Fruit fly (Drosophila melanogaster) whole organism, embryonic: Measurements from ENCODE around the gene CG9497.

Experiments
- Aef1 ChIP-seq: fragments of 200-800 bp; sonication (Bioruptor generic); IDR thresholded peaks from 3 replicates; pipeline ENCODE4 v1.3.6; 2022; ENCODE audit warnings: missing biosample characterization, missing genetic modification characterization
- Bteb2 ChIP-seq: fragments of 200-800 bp; sonication (Bioruptor generic); optimal IDR thresholded peaks from 2 replicates; lab custom pipeline; 2016; ENCODE audit warnings: missing biosample characterization, missing genetic modification characterization
- CG10267 ChIP-seq: fragments of 200-800 bp; sonication (Bioruptor generic); optimal IDR thresholded peaks from 2 replicates; lab custom pipeline; 2018; ENCODE audit warnings: missing biosample characterization, mild to moderate bottlenecking, missing genetic modification characterization, moderate library complexity
- CG11247 ChIP-seq: fragments of 200-800 bp; sonication (Bioruptor generic); IDR thresholded peaks from 2 replicates; pipeline ENCODE4 v1.3.6; 2022; ENCODE audit warnings: missing biosample characterization, missing genetic modification characterization
- CG12391 ChIP-seq: fragments of 200-800 bp; sonication (Bioruptor generic); optimal IDR thresholded peaks from 3 replicates; lab custom pipeline; 2018; ENCODE audit warnings: missing biosample characterization, mild to moderate bottlenecking, missing genetic modification characterization, moderate library complexity
- CG13775 ChIP-seq: fragments of 200-800 bp; sonication (Bioruptor generic); optimal IDR thresholded peaks from 3 replicates; lab custom pipeline; 2017; ENCODE audit warnings: missing biosample characterization, mild to moderate bottlenecking, missing genetic modification characterization
- CG14441 ChIP-seq: fragments of 200-800 bp; sonication (Bioruptor generic); IDR thresholded peaks from 2 replicates; pipeline ENCODE4 v1.3.6; 2022; ENCODE audit warnings: missing biosample characterization, missing genetic modification characterization
- CG17385 ChIP-seq: fragments of 200-800 bp; sonication (Bioruptor generic); optimal IDR thresholded peaks from 3 replicates; lab custom pipeline; 2018; ENCODE audit warnings: missing biosample characterization, mild to moderate bottlenecking, missing genetic modification characterization
- CG17612 ChIP-seq: fragments of 200-800 bp; sonication (Bioruptor generic); IDR thresholded peaks from 2 replicates; pipeline ENCODE4 v1.3.6; 2022; ENCODE audit warnings: missing biosample characterization, missing genetic modification characterization
- CG1792 ChIP-seq: fragments of 200-800 bp; sonication (Bioruptor generic); optimal IDR thresholded peaks from 2 replicates; lab custom pipeline; 2016; ENCODE audit warnings: missing biosample characterization, missing genetic modification characterization
- CG2116 ChIP-seq: fragments of 200-800 bp; sonication (Bioruptor generic); optimal IDR thresholded peaks from 3 replicates; lab custom pipeline; 2018; ENCODE audit warnings: missing biosample characterization, mild to moderate bottlenecking, missing genetic modification characterization
- CG2129 ChIP-seq: fragments of 200-800 bp; sonication (Bioruptor generic); IDR thresholded peaks from 2 replicates; pipeline ENCODE4 v1.3.6; 2022; ENCODE audit warnings: missing biosample characterization, missing genetic modification characterization; ENCODE audit not compliant: partially characterized antibody
- CG2712 ChIP-seq: fragments of 200-800 bp; optimal IDR thresholded peaks from 3 replicates; lab custom pipeline; 2019; ENCODE audit warnings: missing biosample characterization, mild to moderate bottlenecking, missing genetic modification characterization, moderate library complexity
- CG31441 ChIP-seq: fragments of 200-800 bp; sonication (Bioruptor generic); IDR thresholded peaks from 2 replicates; pipeline ENCODE4 v1.3.6; 2022; ENCODE audit warnings: missing biosample characterization, missing genetic modification characterization
- CG34376 ChIP-seq: fragments of 200-800 bp; sonication (Bioruptor generic); optimal IDR thresholded peaks from 2 replicates; lab custom pipeline; 2018; ENCODE audit warnings: missing biosample characterization, mild to moderate bottlenecking, missing genetic modification characterization
- CG7786 ChIP-seq: fragments of 200-800 bp; sonication (Bioruptor generic); optimal IDR thresholded peaks from 2 replicates; lab custom pipeline; 2016; ENCODE audit warnings: missing biosample characterization, missing genetic modification characterization
- CG7839 ChIP-seq: fragments of 200-800 bp; sonication (Bioruptor generic); optimal IDR thresholded peaks from 3 replicates; lab custom pipeline; 2018; ENCODE audit warnings: missing biosample characterization, mild to moderate bottlenecking, missing genetic modification characterization, moderate library complexity
- CG8281 ChIP-seq: fragments of 200-800 bp; sonication (Bioruptor generic); optimal IDR thresholded peaks from 2 replicates; lab custom pipeline; 2018; ENCODE audit warnings: missing biosample characterization, mild to moderate bottlenecking, missing genetic modification characterization, moderate library complexity
- CG8924 ChIP-seq: fragments of 200-800 bp; optimal IDR thresholded peaks from 3 replicates; lab custom pipeline; 2019; ENCODE audit warnings: missing biosample characterization, mild to moderate bottlenecking, missing genetic modification characterization, moderate library complexity
- CG9609 ChIP-seq: fragments of 200-800 bp; sonication (Bioruptor generic); optimal IDR thresholded peaks from 3 replicates; lab custom pipeline; 2016; ENCODE audit warnings: missing biosample characterization, missing genetic modification characterization
- Drgx ChIP-seq: fragments of 200-800 bp; sonication (Bioruptor generic); IDR thresholded peaks from 2 replicates; pipeline ENCODE4 v1.3.6; 2022; ENCODE audit warnings: missing biosample characterization, missing genetic modification characterization
- GATAe ChIP-seq: fragments of 200-800 bp; sonication (Bioruptor generic); conservative IDR thresholded peaks from 2 replicates; pipeline ENCODE4 v1.3.6; 2022; ENCODE audit warnings: missing biosample characterization, missing genetic modification characterization
- HLH3B ChIP-seq: fragments of 200-800 bp; sonication (Bioruptor generic); IDR thresholded peaks from 2 replicates; pipeline ENCODE4 v1.3.6; 2022; ENCODE audit warnings: missing biosample characterization, missing genetic modification characterization
- Kr ChIP-seq: fragments of 200-800 bp; sonication (Bioruptor generic); optimal IDR thresholded peaks from 2 replicates; lab custom pipeline; 2017; ENCODE audit warnings: missing biosample characterization, mild to moderate bottlenecking, missing genetic modification characterization
- Mrtf ChIP-seq: fragments of 200-800 bp; sonication (Bioruptor generic); IDR thresholded peaks from 3 replicates; pipeline ENCODE4 v1.3.6; 2022; ENCODE audit warnings: missing biosample characterization, missing genetic modification characterization
- Nf-YC ChIP-seq: fragments of 200-800 bp; optimal IDR thresholded peaks from 3 replicates; lab custom pipeline; 2019; ENCODE audit warnings: missing biosample characterization, mild to moderate bottlenecking, missing genetic modification characterization, moderate library complexity
- Ravus ChIP-seq: fragments of 200-800 bp; sonication (Bioruptor generic); IDR thresholded peaks from 2 replicates; pipeline ENCODE4 v1.3.6; 2022; ENCODE audit warnings: missing biosample characterization, missing genetic modification characterization
- Sox100B ChIP-seq: fragments of 200-800 bp; sonication (Bioruptor generic); optimal IDR thresholded peaks from 3 replicates; lab custom pipeline; 2018; ENCODE audit warnings: missing biosample characterization, mild to moderate bottlenecking, missing genetic modification characterization
- ato ChIP-seq: fragments of 200-800 bp; sonication (Bioruptor generic); IDR thresholded peaks from 2 replicates; pipeline ENCODE4 v1.3.6; 2022; ENCODE audit warnings: missing biosample characterization, missing genetic modification characterization; ENCODE audit not compliant: partially characterized antibody
- az2 ChIP-seq: fragments of 200-800 bp; sonication (Bioruptor generic); optimal IDR thresholded peaks from 3 replicates; lab custom pipeline; 2016; ENCODE audit warnings: missing biosample characterization, missing genetic modification characterization
- bbx ChIP-seq: fragments of 200-800 bp; sonication (Bioruptor generic); IDR thresholded peaks from 2 replicates; pipeline ENCODE4 v1.3.6; 2022; ENCODE audit warnings: missing biosample characterization, missing genetic modification characterization; ENCODE audit not compliant: partially characterized antibody
- dimm ChIP-seq: fragments of 200-800 bp; sonication (Bioruptor generic); IDR thresholded peaks from 2 replicates; pipeline ENCODE4 v1.3.6; 2022; ENCODE audit warnings: missing biosample characterization, missing genetic modification characterization
- dm ChIP-seq: fragments of 200-800 bp; sonication (Bioruptor generic); optimal IDR thresholded peaks from 3 replicates; lab custom pipeline; 2016; ENCODE audit warnings: missing biosample characterization, missing genetic modification characterization
- emc ChIP-seq: fragments of 200-800 bp; sonication (Bioruptor generic); optimal IDR thresholded peaks from 2 replicates; lab custom pipeline; 2016; ENCODE audit warnings: missing biosample characterization, missing genetic modification characterization
- en ChIP-seq: fragments of 200-800 bp; sonication (Bioruptor generic); optimal IDR thresholded peaks from 2 replicates; lab custom pipeline; 2016; ENCODE audit warnings: missing biosample characterization, missing genetic modification characterization
- ftz-f1 ChIP-seq: fragments of 200-800 bp; sonication (Bioruptor generic); optimal IDR thresholded peaks from 2 replicates; lab custom pipeline; 2016; ENCODE audit warnings: missing biosample characterization, missing genetic modification characterization
- gce ChIP-seq: fragments of 200-800 bp; sonication (Bioruptor generic); IDR thresholded peaks from 3 replicates; pipeline ENCODE4 v1.3.6; 2022; ENCODE audit warnings: missing biosample characterization, missing genetic modification characterization
- grau ChIP-seq: fragments of 200-800 bp; optimal IDR thresholded peaks from 3 replicates; lab custom pipeline; 2019; ENCODE audit warnings: missing biosample characterization, mild to moderate bottlenecking, missing genetic modification characterization, moderate library complexity
- grn ChIP-seq: fragments of 200-800 bp; sonication (Bioruptor generic); optimal IDR thresholded peaks from 3 replicates; lab custom pipeline; 2017; ENCODE audit warnings: missing biosample characterization, missing genetic modification characterization
- insv ChIP-seq, 2 experiments: fragments of 200-800 bp; sonication (Bioruptor generic); optimal IDR thresholded peaks; 3 replicates each; lab custom pipeline; 2016 to 2018; ENCODE audit warnings: missing biosample characterization in 2 of 2, missing genetic modification characterization in 2 of 2
- lilli ChIP-seq: fragments of 200-800 bp; sonication (Bioruptor generic); optimal IDR thresholded peaks from 3 replicates; lab custom pipeline; 2016; ENCODE audit warnings: missing biosample characterization, missing genetic modification characterization
- mld ChIP-seq: fragments of 200-800 bp; sonication (Bioruptor generic); IDR thresholded peaks from 3 replicates; pipeline ENCODE4 v1.3.6; 2022; ENCODE audit warnings: missing biosample characterization, missing genetic modification characterization; ENCODE audit not compliant: partially characterized antibody
- nmo ChIP-seq: fragments of 200-800 bp; sonication (Bioruptor generic); optimal IDR thresholded peaks from 2 replicates; lab custom pipeline; 2018; ENCODE audit warnings: missing biosample characterization, mild to moderate bottlenecking, missing genetic modification characterization, moderate library complexity
- phol ChIP-seq: fragments of 200-800 bp; sonication (Bioruptor generic); optimal IDR thresholded peaks from 3 replicates; lab custom pipeline; 2018; ENCODE audit warnings: missing biosample characterization, mild to moderate bottlenecking, missing genetic modification characterization, moderate library complexity
- row ChIP-seq: fragments of 200-800 bp; sonication (Bioruptor generic); IDR thresholded peaks from 3 replicates; pipeline ENCODE4 v1.3.6; 2022; ENCODE audit warnings: missing biosample characterization, missing genetic modification characterization
- slou ChIP-seq: fragments of 200-800 bp; sonication (Bioruptor generic); optimal IDR thresholded peaks from 3 replicates; lab custom pipeline; 2016; ENCODE audit warnings: missing biosample characterization, missing genetic modification characterization
- slp2 ChIP-seq: fragments of 200-800 bp; sonication (Bioruptor generic); optimal IDR thresholded peaks from 2 replicates; lab custom pipeline; 2016; ENCODE audit warnings: missing biosample characterization, missing genetic modification characterization
- unc-4 ChIP-seq: fragments of 200-800 bp; sonication (Bioruptor generic); IDR thresholded peaks from 2 replicates; pipeline ENCODE4 v1.3.6; 2022; ENCODE audit warnings: missing biosample characterization, missing genetic modification characterization; ENCODE audit not compliant: partially characterized antibody
- vvl ChIP-seq: fragments of 200-800 bp; sonication (Bioruptor generic); IDR thresholded peaks from 2 replicates; pipeline ENCODE4 v1.3.6; 2022; ENCODE audit warnings: missing biosample characterization, missing genetic modification characterization
- yki ChIP-seq: fragments of >200 bp; optimal IDR thresholded peaks from 3 replicates; lab custom pipeline; 2018
- zf30C ChIP-seq: fragments of 200-800 bp; sonication (Bioruptor generic); optimal IDR thresholded peaks from 3 replicates; lab custom pipeline; 2018; ENCODE audit warnings: missing biosample characterization, mild to moderate bottlenecking, missing genetic modification characterization

Gene CG9497

dm6 chr2L:6356686-6357362 is 8.6 kb upstream of the CG9497 start (continued):
- peak; percentile 58 for TF ChIP-seq CG10267
- TF ChIP-seq CG11247 (GFP tag; lab: Robert Waterston, UW) = peak; percentile 39; the same call in 1 of the 2 replicates
- peak; percentile 43 for TF ChIP-seq en (GFP tag; lab: Kevin White, UChicago)
- TF ChIP-seq CG12391 (tag; lab: Kevin White, UChicago) = no peak
- no peak for TF ChIP-seq GATAe (GFP tag; lab: Robert Waterston, UW)
- TF ChIP-seq slou (GFP tag; lab: Kevin White, UChicago) = no peak
- no peak for TF ChIP-seq CG34376 (GFP tag; lab: Kevin White, UChicago)
- peak; percentile 65 for TF ChIP-seq CG31441 (GFP tag; lab: Robert Waterston, UW)
- no peak for TF ChIP-seq CG9609 (GFP tag; lab: Kevin White, UChicago)
- TF ChIP-seq CG8281 (tag; lab: Kevin White, UChicago) = no peak
- TF ChIP-seq dm (GFP tag; lab: Kevin White, UChicago) = no peak
- peak; percentile 22; the same call in 1 of the 3 replicates for TF ChIP-seq Mrtf (GFP tag; lab: Robert Waterston, UW)
- peak; percentile 39 for TF ChIP-seq nmo (GFP tag; lab: Kevin White, UChicago)
- TF ChIP-seq grau (tag; lab: Kevin White, UChicago) = peak; percentile 34
- peak in 1 of 2 experiments; percentile 95 for TF ChIP-seq insv (GFP tag; optimal IDR thresholded peaks at IDR 0.05; lab: Kevin White, UChicago)
- peak; percentile 10; the same call in 1 of the 2 replicates for TF ChIP-seq HLH3B (GFP tag; lab: Robert Waterston, UW)
- peak; percentile 61 for TF ChIP-seq CG2712 (tag; lab: Kevin White, UChicago)
- no peak for TF ChIP-seq Drgx (GFP tag; lab: Robert Waterston, UW)
- no peak for TF ChIP-seq yki
- TF ChIP-seq CG13775 (GFP tag; lab: Kevin White, UChicago) = peak; percentile 1
- TF ChIP-seq CG17385 = no peak
- TF ChIP-seq CG2116 (GFP tag; lab: Kevin White, UChicago) = no peak
- peak; percentile 52 for TF ChIP-seq CG7839
- TF ChIP-seq Sox100B (GFP tag; lab: Kevin White, UChicago) = peak; percentile 28
- TF ChIP-seq CG17612 (GFP tag; lab: Robert Waterston, UW) = no peak
- TF ChIP-seq CG14441 (GFP tag; lab: Robert Waterston, UW) = no peak
- no peak for TF ChIP-seq dimm (GFP tag; lab: Robert Waterston, UW)
- no peak for TF ChIP-seq mld (GFP tag; lab: Robert Waterston, UW)
- TF ChIP-seq slp2 (GFP tag; lab: Kevin White, UChicago) = no peak
- no peak for TF ChIP-seq Bteb2 (GFP tag; lab: Kevin White, UChicago)
- peak; percentile 57 for TF ChIP-seq phol (tag; lab: Kevin White, UChicago)
- TF ChIP-seq emc = no peak
- TF ChIP-seq unc-4 (GFP tag; lab: Robert Waterston, UW) = no peak
- TF ChIP-seq bbx (GFP tag; lab: Robert Waterston, UW) = peak; percentile 22; the same call in 1 of the 2 replicates
- peak; percentile 29; the same call in 1 of the 2 replicates for TF ChIP-seq vvl (GFP tag; lab: Robert Waterston, UW)
- no peak for TF ChIP-seq gce (GFP tag; lab: Robert Waterston, UW)
- no peak for TF ChIP-seq zf30C (GFP tag; lab: Kevin White, UChicago)
- peak; percentile 48 for TF ChIP-seq az2 (GFP tag; lab: Kevin White, UChicago)
- no peak for TF ChIP-seq Ravus
- no peak for TF ChIP-seq CG1792 (GFP tag; lab: Kevin White, UChicago)
- TF ChIP-seq ftz-f1 (GFP tag; lab: Kevin White, UChicago) = no peak
- TF ChIP-seq Aef1 (GFP tag; lab: Robert Waterston, UW) = no peak
- TF ChIP-seq ato (GFP tag; lab: Robert Waterston, UW) = no peak
- TF ChIP-seq grn = no peak
- TF ChIP-seq CG8924 (tag; lab: Kevin White, UChicago) = no peak
- no peak for TF ChIP-seq lilli (GFP tag; lab: Kevin White, UChicago)
- TF ChIP-seq row (GFP tag; lab: Robert Waterston, UW) = no peak
- no peak for TF ChIP-seq CG2129 (GFP tag; lab: Robert Waterston, UW)
- no peak for TF ChIP-seq CG7786 (GFP tag; lab: Kevin White, UChicago)
- no peak for TF ChIP-seq Kr (GFP tag; lab: Kevin White, UChicago)
- TF ChIP-seq Nf-YC (tag; lab: Kevin White, UChicago) = peak; percentile 22
